Worm (Caenorhabditis elegans) whole organism, late embryonic: ENCODE results near the gene Y37H2C.4.

Source experiments
- C08G9.2 ChIP-seq: sonication (generic microtip); optimal IDR thresholded peaks from 2 replicates; lab custom pipeline; 2016; ENCODE audit warnings: mild to moderate bottlenecking, missing genetic modification characterization, moderate library complexity, missing compliant biosample characterization
- C38D4.7 ChIP-seq: fragments of 200-800 bp; sonication (Bioruptor generic); optimal IDR thresholded peaks from 2 replicates; lab custom pipeline; 2018; ENCODE audit warnings: mild to moderate bottlenecking, missing genetic modification characterization, moderate library complexity, missing compliant biosample characterization
- F13H6.1 ChIP-seq: sonication (generic microtip); optimal IDR thresholded peaks from 2 replicates; lab custom pipeline; 2016; ENCODE audit warnings: missing genetic modification characterization, missing compliant biosample characterization
- ahr-1 ChIP-seq: sonication (generic microtip); optimal IDR thresholded peaks from 2 replicates; lab custom pipeline; 2016; ENCODE audit warnings: missing genetic modification characterization, missing compliant biosample characterization
- ama-1 ChIP-seq: fragments of 150-350 bp; optimal IDR thresholded peaks from 2 replicates; lab custom pipeline; 2014
- ceh-14 ChIP-seq: sonication (generic microtip); optimal IDR thresholded peaks from 2 replicates; lab custom pipeline; 2016; ENCODE audit warnings: missing genotype, missing genetic modification characterization, missing compliant biosample characterization
- ceh-18 ChIP-seq: sonication (generic microtip); optimal IDR thresholded peaks from 2 replicates; lab custom pipeline; 2016; ENCODE audit warnings: missing genetic modification characterization, missing compliant biosample characterization
- ceh-30 ChIP-seq: fragments of 150-350 bp; optimal IDR thresholded peaks from 2 replicates; lab custom pipeline; 2014; ENCODE audit warnings: missing biosample characterization, missing genetic modification characterization
- ceh-34 ChIP-seq: sonication (generic microtip); optimal IDR thresholded peaks from 2 replicates; lab custom pipeline; 2016; ENCODE audit warnings: mild to moderate bottlenecking, missing genetic modification characterization, missing compliant biosample characterization
- ceh-45 ChIP-seq: fragments of 200-800 bp; sonication (Bioruptor generic); IDR thresholded peaks from 2 replicates; pipeline ENCODE4 v1.3.6; 2022; ENCODE audit warnings: missing genetic modification reagents, missing genetic modification characterization, missing compliant biosample characterization
- ceh-48 ChIP-seq: sonication (generic microtip); optimal IDR thresholded peaks from 2 replicates; lab custom pipeline; 2016; ENCODE audit warnings: missing genetic modification characterization, inconsistent platforms, missing compliant biosample characterization
- ceh-6 ChIP-seq: fragments of 200-800 bp; sonication (Bioruptor generic); optimal IDR thresholded peaks from 2 replicates; lab custom pipeline; 2018; ENCODE audit warnings: mild to moderate bottlenecking, missing genetic modification characterization, missing compliant biosample characterization
- che-1 ChIP-seq: sonication (generic microtip); optimal IDR thresholded peaks from 2 replicates; lab custom pipeline; 2016; ENCODE audit warnings: mild to moderate bottlenecking, missing genetic modification characterization, missing compliant biosample characterization
- elt-2 ChIP-seq: sonication (generic microtip); optimal IDR thresholded peaks from 2 replicates; lab custom pipeline; 2016; ENCODE audit warnings: missing genetic modification reagents, missing genetic modification characterization, missing compliant biosample characterization
- fax-1 ChIP-seq: sonication (generic microtip); optimal IDR thresholded peaks from 2 replicates; lab custom pipeline; 2016; ENCODE audit warnings: missing genotype, missing genetic modification characterization, missing compliant biosample characterization
- fkh-10 ChIP-seq: fragments of 150-350 bp; optimal IDR thresholded peaks from 2 replicates; lab custom pipeline; 2014; ENCODE audit warnings: missing biosample characterization, missing genetic modification reagents, missing genetic modification characterization
- fkh-6 ChIP-seq: sonication (generic microtip); optimal IDR thresholded peaks from 2 replicates; lab custom pipeline; 2016; ENCODE audit warnings: missing genetic modification characterization, missing compliant biosample characterization
- gmeb-2 ChIP-seq: sonication (generic microtip); optimal IDR thresholded peaks from 2 replicates; lab custom pipeline; 2016; ENCODE audit warnings: missing genetic modification characterization, inconsistent platforms, missing compliant biosample characterization
- hlh-13 ChIP-seq: fragments of 200-800 bp; sonication (Bioruptor generic); optimal IDR thresholded peaks from 2 replicates; lab custom pipeline; 2018; ENCODE audit warnings: mild to moderate bottlenecking, missing genetic modification characterization, missing compliant biosample characterization
- hlh-30 ChIP-seq: sonication (generic microtip); optimal IDR thresholded peaks from 2 replicates; lab custom pipeline; 2017; ENCODE audit warnings: antibody characterized with exemption, missing genetic modification characterization, missing compliant biosample characterization; ENCODE audit not compliant: insufficient read depth
- hlh-6 ChIP-seq: sonication (generic microtip); optimal IDR thresholded peaks from 2 replicates; lab custom pipeline; 2016; ENCODE audit warnings: missing genotype, missing genetic modification characterization, missing compliant biosample characterization
- hlh-8 ChIP-seq: sonication (generic microtip); optimal IDR thresholded peaks from 2 replicates; lab custom pipeline; 2016; ENCODE audit warnings: missing genotype, missing genetic modification characterization, missing compliant biosample characterization
- lim-6 ChIP-seq: sonication (generic microtip); optimal IDR thresholded peaks from 2 replicates; lab custom pipeline; 2016; ENCODE audit warnings: missing genetic modification characterization, missing compliant biosample characterization
- lin-11 ChIP-seq: fragments of 200-800 bp; sonication (Bioruptor generic); optimal IDR thresholded peaks from 2 replicates; lab custom pipeline; 2018; ENCODE audit warnings: mild to moderate bottlenecking, missing genetic modification characterization, missing compliant biosample characterization
- madf-2 ChIP-seq: sonication (generic microtip); optimal IDR thresholded peaks from 2 replicates; lab custom pipeline; 2017; ENCODE audit warnings: missing genetic modification characterization, missing compliant biosample characterization
- mec-3 ChIP-seq: sonication (generic microtip); optimal IDR thresholded peaks from 2 replicates; lab custom pipeline; 2016; ENCODE audit warnings: borderline replicate concordance, missing genetic modification characterization, missing compliant biosample characterization
- nhr-11 ChIP-seq: fragments of 150-350 bp; optimal IDR thresholded peaks from 2 replicates; lab custom pipeline; 2014; ENCODE audit warnings: missing biosample characterization, missing genetic modification characterization
- npax-4 ChIP-seq: sonication (generic microtip); optimal IDR thresholded peaks from 2 replicates; lab custom pipeline; 2016; ENCODE audit warnings: missing genetic modification characterization, missing compliant biosample characterization
- odd-2 ChIP-seq: sonication (generic microtip); optimal IDR thresholded peaks from 2 replicates; lab custom pipeline; 2017; ENCODE audit warnings: antibody characterized with exemption, mild to moderate bottlenecking, missing genetic modification characterization, missing compliant biosample characterization
- pag-3 ChIP-seq: sonication (generic microtip); optimal IDR thresholded peaks from 2 replicates; lab custom pipeline; 2016; ENCODE audit warnings: missing compliant biosample characterization, missing genetic modification characterization, borderline replicate concordance
- pha-2 ChIP-seq: sonication (generic microtip); optimal IDR thresholded peaks from 2 replicates; lab custom pipeline; 2017; ENCODE audit warnings: mild to moderate bottlenecking, missing genetic modification characterization, missing compliant biosample characterization
- pros-1 ChIP-seq: fragments of 150-350 bp; optimal IDR thresholded peaks from 2 replicates; lab custom pipeline; 2014; ENCODE audit warnings: missing biosample characterization, missing genetic modification reagents, missing genetic modification characterization
- rnt-1 ChIP-seq: sonication (generic microtip); optimal IDR thresholded peaks from 2 replicates; lab custom pipeline; 2016; ENCODE audit warnings: missing genetic modification characterization, missing compliant biosample characterization
- sdc-2 ChIP-seq: sonication (generic microtip); optimal IDR thresholded peaks from 2 replicates; lab custom pipeline; 2016; ENCODE audit warnings: missing genotype, missing genetic modification characterization, missing compliant biosample characterization
- sox-4 ChIP-seq: sonication (generic microtip); optimal IDR thresholded peaks from 2 replicates; lab custom pipeline; 2017; ENCODE audit warnings: mild to moderate bottlenecking, missing genetic modification characterization, inconsistent platforms, missing compliant biosample characterization
- tbx-2 ChIP-seq: sonication (generic microtip); optimal IDR thresholded peaks from 2 replicates; lab custom pipeline; 2016; ENCODE audit warnings: missing genetic modification characterization, missing compliant biosample characterization
- tbx-7 ChIP-seq: sonication (generic microtip); optimal IDR thresholded peaks from 2 replicates; lab custom pipeline; 2016; ENCODE audit warnings: missing genotype, missing genetic modification characterization, missing compliant biosample characterization
- unc-3 ChIP-seq, 2 experiments: fragments of 200-800 bp in 1 of 2; sonication (Bioruptor generic) in 1 of 2; sonication (generic microtip) in 1 of 2; conservative IDR thresholded peaks in 1 of 2; optimal IDR thresholded peaks in 1 of 2; 2 replicates each; pipeline versions ENCODE4 v1.3.6 to Lab custom; 2016 to 2022; ENCODE audit warnings: missing compliant biosample characterization in 2 of 2, missing genetic modification characterization in 2 of 2, missing genetic modification reagents in 1 of 2
- unc-42 ChIP-seq: sonication (generic microtip); optimal IDR thresholded peaks from 2 replicates; lab custom pipeline; 2016; ENCODE audit warnings: missing genotype, missing genetic modification characterization, missing compliant biosample characterization
- unc-55 ChIP-seq: sonication (generic microtip); optimal IDR thresholded peaks from 2 replicates; lab custom pipeline; 2017; ENCODE audit warnings: missing biosample characterization, missing genetic modification reagents, missing genetic modification characterization
- unc-86 ChIP-seq: sonication (generic microtip); optimal IDR thresholded peaks from 2 replicates; lab custom pipeline; 2016; ENCODE audit warnings: missing genetic modification characterization, missing compliant biosample characterization

Gene Y37H2C.4

DNA sequence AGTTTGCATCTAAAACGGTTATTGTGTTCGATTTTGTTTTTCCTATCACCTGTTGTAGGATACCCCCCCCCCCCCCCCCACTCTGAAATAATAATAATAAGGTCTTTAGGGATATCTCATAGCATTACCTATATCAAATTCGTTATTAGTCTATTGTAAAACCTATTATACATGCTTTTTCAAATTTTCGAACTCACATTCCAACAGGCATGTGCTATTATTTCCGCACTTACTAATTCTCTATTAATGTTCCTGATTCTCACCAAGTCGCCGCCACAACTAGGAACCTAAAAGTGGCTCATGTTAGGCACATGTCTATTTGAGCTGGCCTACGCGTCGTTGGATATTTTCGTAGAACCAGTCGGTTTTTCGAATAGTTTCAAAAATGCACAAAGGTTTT is at the start of gene Y37H2C.4:
Y37H2C.4 (plus strand) TSS at position 301 of the 400 bp plus-strand sequence.
- TF ChIP-seq unc-42 (tag; lab: Kevin White, UChicago), result no peak
- TF ChIP-seq gmeb-2 (tag; lab: Kevin White, UChicago), result no peak
- TF ChIP-seq C08G9.2 (tag; lab: Kevin White, UChicago), result no peak
- no peak for TF ChIP-seq hlh-30 (tag; lab: Kevin White, UChicago)
- no peak for TF ChIP-seq unc-86 (tag; lab: Kevin White, UChicago)
- no peak for TF ChIP-seq ceh-14 (tag; lab: Kevin White, UChicago)
- TF ChIP-seq mec-3 (tag; lab: Kevin White, UChicago), result no peak
- no peak for TF ChIP-seq fax-1 (tag; lab: Kevin White, UChicago)
- TF ChIP-seq C38D4.7 (GFP tag; lab: Kevin White, UChicago), result no peak
- no peak for TF ChIP-seq pros-1 (tag; lab: Kevin White, UChicago)

DNA sequence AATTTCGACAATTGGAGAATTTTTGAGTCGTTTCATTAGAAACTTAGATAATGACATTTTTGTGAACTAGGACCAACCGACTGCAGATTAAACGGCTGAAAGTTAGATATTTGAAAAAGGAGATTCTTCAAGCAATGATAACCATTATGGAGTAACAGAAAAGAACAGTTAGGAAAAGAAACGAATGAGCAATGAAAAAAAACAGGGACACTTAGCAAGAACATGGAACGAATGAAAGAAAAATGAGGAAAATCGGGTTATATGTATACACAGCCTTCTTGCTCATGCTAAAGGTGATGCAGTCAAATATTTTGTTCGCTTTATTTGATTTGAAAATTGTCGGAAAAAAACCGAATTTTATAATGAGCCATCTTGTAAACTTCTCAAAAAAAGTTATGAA is 46.1 kb upstream of the Y37H2C.4 start, which contains the start of gene F16H6.10:
F16H6.10 (minus strand) TSS at position 101 of the 400 bp plus-strand sequence.
- TF ChIP-seq unc-42 (tag; lab: Kevin White, UChicago), result no peak
- no peak for TF ChIP-seq hlh-13 (GFP tag; lab: Kevin White, UChicago)
- no peak for TF ChIP-seq tbx-7
- TF ChIP-seq hlh-6 (tag; lab: Kevin White, UChicago), result no peak
- TF ChIP-seq fkh-6 (tag; lab: Kevin White, UChicago), result no peak
- no peak for TF ChIP-seq ceh-45
- TF ChIP-seq nhr-11 (tag; lab: Kevin White, UChicago), result no peak
- no peak for TF ChIP-seq tbx-2 (tag; lab: Kevin White, UChicago)

DNA sequence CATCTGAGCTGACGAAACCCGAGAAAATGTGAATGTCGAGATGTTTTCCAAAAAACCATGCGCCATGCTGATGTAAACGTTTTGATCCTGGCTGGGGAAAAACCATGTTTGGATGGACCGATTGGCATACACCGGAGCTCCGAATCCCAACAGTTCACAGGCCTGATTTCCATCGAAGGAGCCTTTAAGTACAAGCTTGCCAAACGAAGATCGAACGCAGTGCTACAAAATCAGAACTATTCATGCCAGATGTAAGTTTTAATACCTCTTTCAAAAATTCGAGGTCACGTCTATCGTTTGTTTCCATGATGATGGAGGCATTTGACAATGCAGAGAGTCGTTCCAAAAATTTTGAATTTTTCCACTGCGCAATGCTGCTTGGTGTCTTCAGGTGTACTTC is 34.7 kb upstream of the Y37H2C.4 start:
- TF ChIP-seq sox-4 (tag; lab: Kevin White, UChicago) (no peak), ceh-6 (GFP tag; lab: Kevin White, UChicago) (no peak), pag-3 (tag; lab: Kevin White, UChicago) (no peak), ceh-48 (tag; lab: Kevin White, UChicago) (no peak), unc-55 (GFP tag; lab: Kevin White, UChicago) (no peak), ahr-1 (tag; lab: Kevin White, UChicago) (no peak), lim-6 (tag; lab: Kevin White, UChicago) (no peak), odd-2 (tag; lab: Kevin White, UChicago) (no peak), hlh-6 (tag; lab: Kevin White, UChicago) (no peak), tbx-7 (no peak), gmeb-2 (tag; lab: Kevin White, UChicago) (no peak), ceh-30 (no peak)
- TF ChIP-seq, all 69 proteins: peak for 0

DNA sequence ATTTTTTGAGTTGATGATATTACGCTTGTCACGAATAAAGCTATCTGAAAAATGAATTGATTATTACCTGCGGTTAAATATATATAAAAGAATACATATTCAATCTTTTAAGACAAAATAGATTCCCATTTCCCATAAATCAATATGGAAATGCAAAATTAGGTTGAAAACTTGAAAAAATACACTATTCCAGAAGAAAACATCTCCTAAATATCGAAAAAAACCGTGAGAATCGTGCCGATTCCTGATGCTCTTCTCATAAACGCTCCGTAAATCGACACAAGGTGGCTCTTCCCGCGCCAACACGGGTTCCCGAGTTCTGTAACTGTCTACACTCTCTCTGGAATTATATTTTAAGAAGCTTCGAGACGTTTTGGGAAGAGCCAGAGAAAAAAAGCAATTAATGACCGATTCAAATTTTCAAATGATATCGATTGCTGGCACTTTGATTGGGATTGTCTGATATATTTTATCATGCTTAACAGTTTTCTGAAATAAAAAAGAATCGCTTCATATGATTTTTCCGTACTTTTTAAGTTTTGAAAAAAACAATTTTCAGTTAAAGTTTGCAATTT is 33.7 kb upstream of the Y37H2C.4 start, which contains the start of gene R10E8.3:
R10E8.3 (minus strand) TSS at position 51 of the 575 bp plus-strand sequence.
- no peak for TF ChIP-seq ceh-34 (tag; lab: Kevin White, UChicago)
- no peak for TF ChIP-seq che-1 (tag; lab: Kevin White, UChicago)
- TF ChIP-seq sdc-2 (tag; lab: Kevin White, UChicago), result no peak
- TF ChIP-seq elt-2 (tag; lab: Kevin White, UChicago), result no peak
- no peak for TF ChIP-seq rnt-1
- TF ChIP-seq lim-6 (tag; lab: Kevin White, UChicago), result no peak
- TF ChIP-seq npax-4 (tag; lab: Kevin White, UChicago), result no peak

DNA sequence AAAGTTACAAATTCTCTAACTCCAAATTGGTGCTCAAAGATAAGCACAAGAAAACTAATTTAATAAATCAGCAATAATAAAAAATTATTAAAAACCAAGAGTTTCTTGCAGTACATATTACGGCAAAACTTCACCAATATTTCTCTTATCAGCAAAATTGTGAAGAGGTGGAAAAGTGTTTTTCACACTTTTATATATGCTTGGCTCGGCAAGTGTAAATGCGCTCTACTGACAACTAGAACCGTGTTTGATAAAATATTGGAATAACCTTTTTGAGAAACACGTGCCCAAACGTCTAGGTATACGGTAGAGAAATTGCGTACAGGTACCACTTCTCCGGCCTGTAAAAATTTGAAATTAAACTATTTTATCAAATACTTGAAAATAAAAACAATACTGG is 29.2 kb upstream of the Y37H2C.4 start, which contains the start of gene R10E8.8:
R10E8.8 (minus strand) TSS at position 343 of the 400 bp plus-strand sequence.
- TF ChIP-seq sdc-2 (tag; lab: Kevin White, UChicago), result no peak
- no peak for TF ChIP-seq hlh-6 (tag; lab: Kevin White, UChicago)
- no peak for TF ChIP-seq ceh-48 (tag; lab: Kevin White, UChicago)
- TF ChIP-seq ama-1 (lab: Kevin White, UChicago), result no peak
- no peak for TF ChIP-seq F13H6.1
- no peak for TF ChIP-seq hlh-8 (tag; lab: Kevin White, UChicago)
- TF ChIP-seq lin-11 (tag; lab: Kevin White, UChicago), result no peak
- TF ChIP-seq ahr-1 (tag; lab: Kevin White, UChicago), result no peak
- no peak for TF ChIP-seq unc-3 (GFP tag; conservative IDR thresholded peaks at IDR 0.05; lab: Robert Waterston, UW)
- TF ChIP-seq unc-3 (tag; optimal IDR thresholded peaks at IDR 0.05; lab: Kevin White, UChicago), result no peak
- TF ChIP-seq odd-2 (tag; lab: Kevin White, UChicago), result no peak
- TF ChIP-seq pha-2, result no peak
- no peak for TF ChIP-seq ceh-18
- TF ChIP-seq che-1 (tag; lab: Kevin White, UChicago), result no peak
- TF ChIP-seq C38D4.7 (GFP tag; lab: Kevin White, UChicago), result no peak
- no peak for TF ChIP-seq fkh-10 (GFP tag; lab: Kevin White, UChicago)
- no peak for TF ChIP-seq ceh-30
- no peak for TF ChIP-seq madf-2 (tag; lab: Kevin White, UChicago)
- TF ChIP-seq, all 69 proteins: peak for 0
